Worm (Caenorhabditis elegans) whole organism, L4 larva: Measurements from ENCODE around the gene rpy-1.

ENCODE experiments used
- F26F4.8 ChIP-seq: fragments of 200-800 bp; sonication (Bioruptor generic); conservative IDR thresholded peaks from 2 replicates; pipeline ENCODE4 v1.3.6; 2022; ENCODE audit warnings: missing genetic modification characterization, missing compliant biosample characterization
- F37D6.2 ChIP-seq: sonication (generic microtip); optimal IDR thresholded peaks from 2 replicates; lab custom pipeline; 2016; ENCODE audit warnings: mild to moderate bottlenecking, missing genetic modification characterization, missing compliant biosample characterization
- F49E8.2 ChIP-seq: sonication (generic microtip); optimal IDR thresholded peaks from 2 replicates; lab custom pipeline; 2016; ENCODE audit warnings: missing compliant biosample characterization, mild to moderate bottlenecking, missing genetic modification characterization, borderline replicate concordance
- R02D3.7 ChIP-seq: fragments of 150-350 bp; sonication (generic microtip); optimal IDR thresholded peaks from 3 replicates; lab custom pipeline; 2014; ENCODE audit warnings: missing biosample characterization, missing genetic modification characterization
- Y105C5A.15 ChIP-seq: fragments of 200-800 bp; sonication (Bioruptor generic); IDR thresholded peaks from 2 replicates; pipeline ENCODE4 v1.3.6; 2022; ENCODE audit warnings: missing genetic modification characterization, missing compliant biosample characterization
- Y48G9A.11 ChIP-seq: fragments of 200-800 bp; sonication (Bioruptor generic); IDR thresholded peaks from 2 replicates; pipeline ENCODE4 v1.3.6; 2022; ENCODE audit warnings: missing genetic modification reagents, missing genetic modification characterization, missing compliant biosample characterization
- Y75B8A.6 ChIP-seq: fragments of 200-800 bp; sonication (Bioruptor generic); IDR thresholded peaks from 2 replicates; pipeline ENCODE4 v1.3.6; 2022; ENCODE audit warnings: missing genetic modification reagents, missing genetic modification characterization, missing compliant biosample characterization
- aha-1 ChIP-seq: fragments of 150-350 bp; peaks from one replicate; lab custom pipeline; 2014; ENCODE audit warnings: missing biosample characterization, missing genetic modification characterization
- ama-1 ChIP-seq: fragments of 150-350 bp; optimal IDR thresholded peaks from 2 replicates; lab custom pipeline; 2014; ENCODE audit warnings: inconsistent platforms, mixed read lengths
- ctbp-1 ChIP-seq: fragments of 200-800 bp; sonication (Bioruptor generic); IDR thresholded peaks from 2 replicates; pipeline ENCODE4 v1.3.6; 2022; ENCODE audit warnings: missing genetic modification reagents, missing genetic modification characterization, missing compliant biosample characterization
- daf-12 ChIP-seq: fragments of 150-350 bp; optimal IDR thresholded peaks from 2 replicates; lab custom pipeline; 2014; ENCODE audit warnings: missing biosample characterization, missing genetic modification reagents, missing genetic modification characterization
- daf-16 ChIP-seq, 3 experiments: sonication (generic microtip); optimal IDR thresholded peaks; 2 replicates each; lab custom pipeline; 2016 to 2017; ENCODE audit warnings: missing genetic modification characterization in 3 of 3, missing genetic modification reagents in 3 of 3, mild to moderate bottlenecking in 2 of 3, missing compliant biosample characterization in 2 of 3, missing biosample characterization in 1 of 3, moderate library complexity in 1 of 3
- daf-19 ChIP-seq: fragments of 200-800 bp; sonication (Bioruptor generic); conservative IDR thresholded peaks from 2 replicates; pipeline ENCODE4 v1.3.6; 2022; ENCODE audit warnings: missing genetic modification characterization, missing compliant biosample characterization
- dmd-6 ChIP-seq: fragments of 200-800 bp; sonication (Bioruptor generic); IDR thresholded peaks from 2 replicates; pipeline ENCODE4 v1.3.6; 2022; ENCODE audit warnings: missing genetic modification reagents, missing genetic modification characterization, missing compliant biosample characterization
- dmd-9 ChIP-seq: fragments of 200-800 bp; sonication (Bioruptor generic); IDR thresholded peaks from 2 replicates; pipeline ENCODE4 v1.3.6; 2022; ENCODE audit warnings: missing genetic modification reagents, missing genetic modification characterization, missing compliant biosample characterization
- dpl-1 ChIP-seq: fragments of 150-350 bp; optimal IDR thresholded peaks from 2 replicates; lab custom pipeline; 2014; ENCODE audit warnings: missing biosample characterization, missing genetic modification reagents, missing genetic modification characterization
- dve-1 ChIP-seq: sonication (generic microtip); optimal IDR thresholded peaks from 2 replicates; lab custom pipeline; 2017; ENCODE audit warnings: antibody characterized with exemption, mild to moderate bottlenecking, missing genetic modification characterization, missing compliant biosample characterization; ENCODE audit not compliant: insufficient read depth
- hlh-11 ChIP-seq: fragments of 200-800 bp; sonication (Bioruptor generic); optimal IDR thresholded peaks from 2 replicates; lab custom pipeline; 2018; ENCODE audit warnings: mild to moderate bottlenecking, missing genetic modification characterization, missing compliant biosample characterization
- lir-3 ChIP-seq: sonication (generic microtip); optimal IDR thresholded peaks from 2 replicates; lab custom pipeline; 2016; ENCODE audit warnings: mild to moderate bottlenecking, missing genetic modification characterization, missing compliant biosample characterization
- nhr-10 ChIP-seq: fragments of 150-350 bp; optimal IDR thresholded peaks from 2 replicates; lab custom pipeline; 2014; ENCODE audit warnings: missing biosample characterization, missing genetic modification characterization
- nhr-102 ChIP-seq: sonication (generic microtip); optimal IDR thresholded peaks from 2 replicates; lab custom pipeline; 2016; ENCODE audit warnings: mild to moderate bottlenecking, missing genetic modification characterization, moderate library complexity, missing compliant biosample characterization
- nhr-237 ChIP-seq: sonication (generic microtip); optimal IDR thresholded peaks from 2 replicates; lab custom pipeline; 2017; ENCODE audit warnings: missing biosample characterization, missing genetic modification characterization
- nhr-28 ChIP-seq: fragments of 150-350 bp; optimal IDR thresholded peaks from 2 replicates; lab custom pipeline; 2014; ENCODE audit warnings: missing biosample characterization, missing genetic modification characterization
- nhr-76 ChIP-seq: fragments of 150-350 bp; optimal IDR thresholded peaks from 2 replicates; lab custom pipeline; 2014; ENCODE audit warnings: missing biosample characterization, missing genetic modification characterization
- php-3 ChIP-seq: fragments of 200-800 bp; sonication (Bioruptor generic); IDR thresholded peaks from 2 replicates; pipeline ENCODE4 v1.3.6; 2022; ENCODE audit warnings: missing genetic modification reagents, missing genetic modification characterization, missing compliant biosample characterization
- pqm-1 ChIP-seq: sonication (generic microtip); optimal IDR thresholded peaks from 2 replicates; lab custom pipeline; 2017; ENCODE audit warnings: missing biosample characterization, missing genetic modification characterization
- rbr-2 ChIP-seq: sonication (generic microtip); optimal IDR thresholded peaks from 2 replicates; lab custom pipeline; 2016; ENCODE audit warnings: missing genotype, missing genetic modification characterization, missing compliant biosample characterization
- skn-1 ChIP-seq: fragments of 150-350 bp; optimal IDR thresholded peaks from 2 replicates; lab custom pipeline; 2014; ENCODE audit warnings: missing biosample characterization, missing genetic modification characterization
- snpc-1.2 ChIP-seq: fragments of 200-800 bp; sonication (Bioruptor generic); IDR thresholded peaks from 2 replicates; pipeline ENCODE4 v1.3.6; 2022; ENCODE audit warnings: missing genetic modification reagents, missing genetic modification characterization, missing compliant biosample characterization
- spr-3 ChIP-seq: fragments of 200-800 bp; sonication (Bioruptor generic); optimal IDR thresholded peaks from 2 replicates; lab custom pipeline; 2018; ENCODE audit warnings: mild to moderate bottlenecking, missing genetic modification characterization, missing compliant biosample characterization
- unc-39 ChIP-seq: sonication (generic microtip); optimal IDR thresholded peaks from 2 replicates; lab custom pipeline; 2017; ENCODE audit warnings: missing biosample characterization, missing genetic modification characterization
- unc-62 ChIP-seq, 3 experiments: fragments of 150-350 bp in 1 of 3; sonication (generic microtip); optimal IDR thresholded peaks in 2 of 3; peaks in 1 of 3; 1 replicate in 1 of 3; 2 replicates in 2 of 3; lab custom pipeline; 2014 to 2017; ENCODE audit warnings: missing biosample characterization in 3 of 3, missing genetic modification characterization in 3 of 3, missing genetic modification reagents in 3 of 3, missing genotype in 1 of 3
- vab-7 ChIP-seq: fragments of 200-800 bp; sonication (Bioruptor generic); IDR thresholded peaks from 2 replicates; pipeline ENCODE4 v1.3.6; 2022; ENCODE audit warnings: missing genetic modification reagents, missing genetic modification characterization, missing compliant biosample characterization
- zfp-3 ChIP-seq: fragments of 200-800 bp; sonication (Bioruptor generic); conservative IDR thresholded peaks from 2 replicates; pipeline ENCODE4 v1.3.6; 2022; ENCODE audit warnings: missing genetic modification reagents, missing genetic modification characterization, missing compliant biosample characterization
- zip-11 ChIP-seq: fragments of 200-800 bp; sonication (Bioruptor generic); IDR thresholded peaks from 2 replicates; pipeline ENCODE4 v1.3.6; 2022; ENCODE audit warnings: missing genetic modification characterization, missing compliant biosample characterization
- zip-2 ChIP-seq: fragments of 150-350 bp; optimal IDR thresholded peaks from 2 replicates; lab custom pipeline; 2014; ENCODE audit warnings: missing biosample characterization, missing genetic modification characterization
- ztf-7 ChIP-seq: fragments of 150-350 bp; optimal IDR thresholded peaks from 2 replicates; lab custom pipeline; 2014; ENCODE audit warnings: missing biosample characterization, missing genetic modification characterization

The rpy-1 gene

ce11 chrII:6665908-6666307, 39.5 kb downstream of the rpy-1 start (continued):
- TF ChIP-seq nhr-10 (tag; lab: Kevin White, UChicago) (no peak), daf-19 (GFP tag; lab: Robert Waterston, UW) (no peak), rbr-2 (no peak), pqm-1 (peak; percentile 95), daf-12 (tag; lab: Kevin White, UChicago) (no peak), snpc-1.2 (GFP tag; lab: Robert Waterston, UW) (no peak), Y48G9A.11 (GFP tag; lab: Robert Waterston, UW) (no peak), zfp-3 (GFP tag; lab: Robert Waterston, UW) (no peak), R02D3.7 (tag; lab: Kevin White, UChicago) (no peak), ztf-7 (tag; lab: Kevin White, UChicago) (no peak), dve-1 (peak; percentile 29), F37D6.2 (no peak), spr-3 (no peak), Y105C5A.15 (no peak), zip-11 (GFP tag; lab: Robert Waterston, UW) (no peak)

ce11 chrII:6663799-6664198, 41.6 kb downstream of the rpy-1 start:
- TF ChIP-seq dve-1 (peak; percentile 52), daf-16 (GFP tag; optimal IDR thresholded peaks at IDR 0.05; lab: Kevin White, UChicago) (no peak), daf-16 (tag; optimal IDR thresholded peaks at IDR 0.05; lab: Kevin White, UChicago) (peak; percentile 66), zip-2 (tag; lab: Kevin White, UChicago) (no peak), dmd-6 (GFP tag; lab: Robert Waterston, UW) (peak; percentile 42; the same call in 1 of the 2 replicates), spr-3 (no peak)

- TF ChIP-seq Y75B8A.6 (GFP tag; lab: Robert Waterston, UW) (no peak), dve-1 (peak; percentile 33), nhr-76 (tag; lab: Kevin White, UChicago) (no peak), dmd-6 (GFP tag; lab: Robert Waterston, UW) (peak; percentile 48; the same call in 1 of the 2 replicates), lir-3 (tag; lab: Kevin White, UChicago) (no peak), php-3 (GFP tag; lab: Robert Waterston, UW) (peak; percentile 81; the same call in 1 of the 2 replicates), nhr-28 (tag; lab: Kevin White, UChicago) (peak; percentile 19), unc-39 (no peak), ama-1 (lab: Kevin White, UChicago) (no peak), hlh-11 (tag; lab: Kevin White, UChicago) (peak; percentile 18), daf-12 (tag; lab: Kevin White, UChicago) (no peak), pqm-1 (peak; percentile 93), daf-16 (GFP tag; optimal IDR thresholded peaks at IDR 0.05; lab: Kevin White, UChicago) (no peak), daf-16 (tag; optimal IDR thresholded peaks at IDR 0.05; lab: Kevin White, UChicago) (peak; percentile 45)
- TF ChIP-seq, all 104 proteins: peak for 7
These were observed 44.2 kb downstream of the rpy-1 start, which contains the start of gene T19D12.2 for ce11 chrII:6661211-6661610. TSS of gene T19D12.2 (plus strand) at chrII:6661335.

ce11 chrII:6658766-6659165, 46.7 kb downstream of the rpy-1 start, which contains the start of gene T19D12.10:
TSS of gene T19D12.10 (minus strand) at chrII:6658866.
- peak in 1 of 2 experiments; percentile 42 for TF ChIP-seq unc-62 (GFP tag; optimal IDR thresholded peaks at IDR 0.05 in 1 of 2; lab: Kevin White, UChicago)
- no peak for TF ChIP-seq unc-62 (tag; optimal IDR thresholded peaks at IDR 0.05; lab: Kevin White, UChicago)
- no peak for TF ChIP-seq F49E8.2 (tag; lab: Kevin White, UChicago)
- TF ChIP-seq, all 104 proteins: peak for 1

ce11 chrII:6654284-6654683, 51.2 kb downstream of the rpy-1 start, which contains the start of gene T19D12.9:
TSS of gene T19D12.9 (minus strand) at chrII:6654384.
- TF ChIP-seq F26F4.8 (GFP tag; lab: Robert Waterston, UW) (no peak), skn-1 (no peak), daf-12 (tag; lab: Kevin White, UChicago) (no peak), nhr-102 (tag; lab: Kevin White, UChicago) (no peak), dmd-9 (GFP tag; lab: Robert Waterston, UW) (no peak), aha-1 (tag; lab: Kevin White, UChicago) (no peak), dpl-1 (no peak), ctbp-1 (GFP tag; lab: Robert Waterston, UW) (no peak), vab-7 (GFP tag; lab: Robert Waterston, UW) (no peak), nhr-237 (tag; lab: Kevin White, UChicago) (no peak)
